Fruit fly (Drosophila melanogaster) whole organism, embryonic: Measurements from ENCODE around the gene CAH3.
A peak's percentile ranks its signal among the peaks of the same experiment; 100 is the strongest.

Experiments used
- Antp ChIP-seq: fragments of 200-800 bp; sonication (Bioruptor generic); optimal IDR thresholded peaks from 3 replicates; lab custom pipeline; 2016; ENCODE audit warnings: missing biosample characterization, missing genetic modification characterization
- BEAF-32 ChIP-seq: fragments of 200-800 bp; sonication (Bioruptor generic); optimal IDR thresholded peaks from 3 replicates; lab custom pipeline; 2017; ENCODE audit warnings: missing biosample characterization, missing genetic modification characterization, mild to moderate bottlenecking, moderate library complexity, missing genetic modification reagents
- Blimp-1 ChIP-seq: fragments of 200-800 bp; sonication (Bioruptor generic); optimal IDR thresholded peaks from 3 replicates; lab custom pipeline; 2018; ENCODE audit warnings: missing biosample characterization, missing genetic modification characterization, mild to moderate bottlenecking, moderate library complexity, missing genetic modification reagents
- CG10366 ChIP-seq: fragments of 200-800 bp; sonication (Bioruptor generic); IDR thresholded peaks from 2 replicates; pipeline ENCODE4 v1.3.6; 2022; ENCODE audit warnings: missing biosample characterization, missing genetic modification characterization
- CG10462 ChIP-seq: fragments of 200-800 bp; sonication (Bioruptor generic); optimal IDR thresholded peaks from 2 replicates; lab custom pipeline; 2016; ENCODE audit warnings: missing biosample characterization, missing genetic modification characterization
- CG11085 ChIP-seq: fragments of 200-800 bp; sonication (Bioruptor generic); IDR thresholded peaks from 2 replicates; pipeline ENCODE4 v1.3.6; 2022; ENCODE audit warnings: missing biosample characterization, missing genetic modification characterization
- CG11398 ChIP-seq: fragments of 200-800 bp; sonication (Bioruptor generic); optimal IDR thresholded peaks from 2 replicates; lab custom pipeline; 2016; ENCODE audit warnings: missing biosample characterization, missing genetic modification characterization
- CG13424 ChIP-seq: fragments of 200-800 bp; sonication (Bioruptor generic); optimal IDR thresholded peaks from 2 replicates; lab custom pipeline; 2019; ENCODE audit warnings: missing biosample characterization, mild to moderate bottlenecking, missing genetic modification characterization, moderate library complexity
- CG14710 ChIP-seq: fragments of 200-800 bp; sonication (Bioruptor generic); optimal IDR thresholded peaks from 3 replicates; lab custom pipeline; 2019; ENCODE audit warnings: missing biosample characterization, mild to moderate bottlenecking, missing genetic modification characterization, moderate library complexity
- CG15601 ChIP-seq: fragments of 200-800 bp; sonication (Bioruptor generic); optimal IDR thresholded peaks from 3 replicates; lab custom pipeline; 2019; ENCODE audit warnings: missing biosample characterization, mild to moderate bottlenecking, missing genetic modification characterization, moderate library complexity
- CG17361 ChIP-seq: fragments of 200-800 bp; sonication (Bioruptor generic); IDR thresholded peaks from 3 replicates; pipeline ENCODE4 v1.3.6; 2022; ENCODE audit warnings: missing biosample characterization, missing genetic modification characterization
- CG1832 ChIP-seq: fragments of 200-800 bp; sonication (Bioruptor generic); optimal IDR thresholded peaks from 2 replicates; lab custom pipeline; 2017; ENCODE audit warnings: missing biosample characterization, mild to moderate bottlenecking, missing genetic modification characterization, inconsistent platforms
- CG18476 ChIP-seq: fragments of 200-800 bp; sonication (Bioruptor generic); optimal IDR thresholded peaks from 2 replicates; lab custom pipeline; 2016; ENCODE audit warnings: missing biosample characterization, mild to moderate bottlenecking, missing genetic modification characterization
- CG2120 ChIP-seq: fragments of 200-800 bp; sonication (Bioruptor generic); optimal IDR thresholded peaks from 3 replicates; lab custom pipeline; 2016; ENCODE audit warnings: missing biosample characterization, missing genetic modification characterization
- CG30403 ChIP-seq: fragments of 200-800 bp; sonication (Bioruptor generic); optimal IDR thresholded peaks from 3 replicates; lab custom pipeline; 2016; ENCODE audit warnings: missing biosample characterization, missing genetic modification characterization
- CG3065 ChIP-seq: fragments of 200-800 bp; sonication (Bioruptor generic); optimal IDR thresholded peaks from 2 replicates; lab custom pipeline; 2016; ENCODE audit warnings: missing biosample characterization, missing genetic modification characterization
- CG32772 ChIP-seq: fragments of 200-800 bp; sonication (Bioruptor generic); IDR thresholded peaks from 2 replicates; pipeline ENCODE4 v1.3.6; 2022; ENCODE audit warnings: missing biosample characterization, missing genetic modification characterization
- CG42726 ChIP-seq: fragments of 200-800 bp; sonication (Bioruptor generic); IDR thresholded peaks from 2 replicates; pipeline ENCODE4 v1.3.6; 2022; ENCODE audit warnings: missing biosample characterization, missing genetic modification characterization; ENCODE audit not compliant: partially characterized antibody
- CG7372 ChIP-seq: fragments of 200-800 bp; sonication (Bioruptor generic); IDR thresholded peaks from 2 replicates; pipeline ENCODE4 v1.3.6; 2022; ENCODE audit warnings: missing biosample characterization, missing genetic modification characterization
- CG7963 ChIP-seq: fragments of 200-800 bp; sonication (Bioruptor generic); IDR thresholded peaks from 3 replicates; pipeline ENCODE4 v1.3.6; 2022; ENCODE audit warnings: missing biosample characterization, missing genetic modification characterization; ENCODE audit not compliant: partially characterized antibody
- CG9876 ChIP-seq: fragments of 200-800 bp; sonication (Bioruptor generic); optimal IDR thresholded peaks from 2 replicates; lab custom pipeline; 2016; ENCODE audit warnings: missing biosample characterization, missing genetic modification characterization
- CHES-1-like ChIP-seq: fragments of 200-800 bp; sonication (Bioruptor generic); optimal IDR thresholded peaks from 2 replicates; lab custom pipeline; 2016; ENCODE audit warnings: missing biosample characterization, missing genetic modification characterization
- CTCF ChIP-seq: fragments of 200-800 bp; sonication (Bioruptor generic); optimal IDR thresholded peaks from 2 replicates; lab custom pipeline; 2017; ENCODE audit warnings: missing biosample characterization, mild to moderate bottlenecking, missing genetic modification characterization, moderate library complexity
- CoRest ChIP-seq: fragments of 200-800 bp; sonication (Bioruptor generic); optimal IDR thresholded peaks from 3 replicates; lab custom pipeline; 2018; ENCODE audit warnings: missing biosample characterization, mild to moderate bottlenecking, missing genetic modification characterization, moderate library complexity
- Deaf1 ChIP-seq: fragments of 200-800 bp; optimal IDR thresholded peaks from 3 replicates; lab custom pipeline; 2019; ENCODE audit warnings: missing biosample characterization, mild to moderate bottlenecking, missing genetic modification characterization, moderate library complexity
- Doc3 ChIP-seq: fragments of 200-800 bp; sonication (Bioruptor generic); IDR thresholded peaks from 3 replicates; pipeline ENCODE4 v1.3.6; 2022; ENCODE audit warnings: missing biosample characterization, missing genetic modification characterization; ENCODE audit not compliant: partially characterized antibody
- ERR ChIP-seq: fragments of 200-800 bp; sonication (Bioruptor generic); optimal IDR thresholded peaks from 2 replicates; lab custom pipeline; 2016; ENCODE audit warnings: missing biosample characterization, missing genetic modification characterization
- Fer3 ChIP-seq: fragments of 200-800 bp; sonication (Bioruptor generic); optimal IDR thresholded peaks from 2 replicates; lab custom pipeline; 2018; ENCODE audit warnings: missing biosample characterization, mild to moderate bottlenecking, missing genetic modification characterization, moderate library complexity
- Med ChIP-seq: fragments of 200-800 bp; sonication (Bioruptor generic); peaks from one replicate; lab custom pipeline; 2016; ENCODE audit warnings: missing biosample characterization, missing genetic modification characterization, mild to moderate bottlenecking, inconsistent platforms, moderate library complexity
- NC2α ChIP-seq: fragments of 200-800 bp; sonication (Bioruptor generic); optimal IDR thresholded peaks from 2 replicates; lab custom pipeline; 2016; ENCODE audit warnings: missing biosample characterization, missing genetic modification characterization
- Nf-YA ChIP-seq: fragments of 200-800 bp; sonication (Bioruptor generic); IDR thresholded peaks from 2 replicates; pipeline ENCODE4 v1.3.6; 2022; ENCODE audit warnings: missing biosample characterization, missing genetic modification characterization
- Rx ChIP-seq: fragments of 200-800 bp; sonication (Bioruptor generic); IDR thresholded peaks from 2 replicates; pipeline ENCODE4 v1.3.6; 2022; ENCODE audit warnings: missing biosample characterization, missing genetic modification characterization
- Six4 ChIP-seq: fragments of 200-800 bp; sonication (Bioruptor generic); optimal IDR thresholded peaks from 2 replicates; lab custom pipeline; 2016; ENCODE audit warnings: missing biosample characterization, missing genetic modification characterization
- Sox100B ChIP-seq: fragments of 200-800 bp; sonication (Bioruptor generic); optimal IDR thresholded peaks from 3 replicates; lab custom pipeline; 2018; ENCODE audit warnings: missing biosample characterization, mild to moderate bottlenecking, missing genetic modification characterization
- Xbp1 ChIP-seq: fragments of 200-800 bp; sonication (Bioruptor generic); optimal IDR thresholded peaks from 3 replicates; lab custom pipeline; 2016; ENCODE audit warnings: missing biosample characterization, mild to moderate bottlenecking, missing genetic modification characterization
- ci ChIP-seq: fragments of 200-800 bp; sonication (Bioruptor generic); IDR thresholded peaks from 3 replicates; pipeline ENCODE4 v1.3.6; 2022; ENCODE audit warnings: missing biosample characterization, missing genetic modification characterization
- dm ChIP-seq: fragments of 200-800 bp; sonication (Bioruptor generic); optimal IDR thresholded peaks from 3 replicates; lab custom pipeline; 2016; ENCODE audit warnings: missing biosample characterization, missing genetic modification characterization
- ems ChIP-seq: fragments of 200-800 bp; sonication (Bioruptor generic); optimal IDR thresholded peaks from 3 replicates; lab custom pipeline; 2016; ENCODE audit warnings: missing biosample characterization, missing genetic modification characterization
- ftz-f1 ChIP-seq: fragments of 200-800 bp; sonication (Bioruptor generic); optimal IDR thresholded peaks from 2 replicates; lab custom pipeline; 2016; ENCODE audit warnings: missing biosample characterization, missing genetic modification characterization
- grau ChIP-seq: fragments of 200-800 bp; optimal IDR thresholded peaks from 3 replicates; lab custom pipeline; 2019; ENCODE audit warnings: missing biosample characterization, mild to moderate bottlenecking, missing genetic modification characterization, moderate library complexity
- ind ChIP-seq: fragments of 200-800 bp; sonication (Bioruptor generic); optimal IDR thresholded peaks from 3 replicates; lab custom pipeline; 2016; ENCODE audit warnings: missing biosample characterization, missing genetic modification characterization
- knrl ChIP-seq: fragments of 200-800 bp; sonication (Bioruptor generic); IDR thresholded peaks from 3 replicates; pipeline ENCODE4 v1.3.6; 2022; ENCODE audit warnings: missing biosample characterization, missing genetic modification characterization; ENCODE audit not compliant: partially characterized antibody
- lola ChIP-seq, 3 experiments: fragments of >200 bp in 2 of 3; fragments of 200-800 bp in 1 of 3; sonication (Bioruptor generic) in 1 of 3; optimal IDR thresholded peaks; 2 replicates each; lab custom pipeline; 2017 to 2019; ENCODE audit warnings: missing biosample characterization in 3 of 3, missing genetic modification characterization in 3 of 3, mild to moderate bottlenecking in 1 of 3, moderate library complexity in 1 of 3
- nom ChIP-seq: fragments of 200-800 bp; sonication (Bioruptor generic); optimal IDR thresholded peaks from 2 replicates; lab custom pipeline; 2017; ENCODE audit warnings: missing biosample characterization, missing genetic modification characterization, mild to moderate bottlenecking, moderate library complexity, missing genetic modification reagents
- pan ChIP-seq, 4 experiments: fragments of >200 bp in 3 of 4; fragments of 200-800 bp in 1 of 4; sonication (Bioruptor generic) in 1 of 4; optimal IDR thresholded peaks in 3 of 4; IDR thresholded peaks in 1 of 4; 2 replicates each; pipeline versions ENCODE4 v1.3.6 to Lab custom; 2017 to 2022; ENCODE audit warnings: missing biosample characterization in 2 of 4, missing genetic modification characterization in 2 of 4, mixed read lengths in 1 of 4
- pros ChIP-seq: fragments of 200-800 bp; sonication (Bioruptor generic); optimal IDR thresholded peaks from 3 replicates; lab custom pipeline; 2019; ENCODE audit warnings: missing biosample characterization, mild to moderate bottlenecking, missing genetic modification characterization, moderate library complexity
- tup ChIP-seq: fragments of 200-800 bp; sonication (Bioruptor generic); optimal IDR thresholded peaks from 2 replicates; lab custom pipeline; 2016; ENCODE audit warnings: missing biosample characterization, mild to moderate bottlenecking, missing genetic modification characterization, moderate library complexity
- wek ChIP-seq: fragments of 200-800 bp; sonication (Bioruptor generic); optimal IDR thresholded peaks from 3 replicates; lab custom pipeline; 2018; ENCODE audit warnings: missing biosample characterization, mild to moderate bottlenecking, missing genetic modification characterization, moderate library complexity
- wor ChIP-seq: fragments of 200-800 bp; sonication (Bioruptor generic); IDR thresholded peaks from 2 replicates; pipeline ENCODE4 v1.3.6; 2022; ENCODE audit warnings: missing biosample characterization, missing genetic modification characterization
- zen ChIP-seq: fragments of 200-800 bp; sonication (Bioruptor generic); optimal IDR thresholded peaks from 3 replicates; lab custom pipeline; 2018; ENCODE audit warnings: missing biosample characterization, mild to moderate bottlenecking, missing genetic modification characterization, moderate library complexity

CAH3 gene

DNA sequence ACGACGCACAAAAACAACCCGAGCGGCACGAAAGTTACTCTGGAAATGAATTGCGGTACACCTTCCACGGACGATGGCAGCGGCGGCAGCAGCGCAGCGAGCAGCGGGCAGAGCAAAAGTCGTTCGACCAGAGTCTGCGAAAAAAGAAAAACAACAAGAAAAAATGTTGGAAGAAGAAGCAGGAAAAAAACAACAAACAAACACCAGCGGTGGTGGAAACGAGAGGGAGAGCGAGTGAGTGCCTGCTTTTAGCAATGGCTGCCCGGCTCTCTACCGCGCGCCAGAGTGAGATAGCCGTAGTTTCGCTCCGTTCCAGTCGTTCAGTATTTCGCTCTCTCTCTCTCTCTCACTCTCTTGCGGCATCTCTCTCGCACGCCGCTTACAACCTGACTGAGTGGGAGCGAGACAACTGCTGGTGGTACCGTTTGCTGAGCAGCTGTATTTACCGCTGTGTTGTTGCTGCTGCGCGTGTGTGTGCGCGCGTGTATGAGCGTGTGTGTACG, 30.4 kb upstream of the CAH3 start, which contains the start of gene oc (continued):
- TF ChIP-seq knrl (GFP tag; lab: Robert Waterston, UW), result peak; percentile 54; the same call in 1 of the 3 replicates
- TF ChIP-seq CTCF (GFP tag; lab: Kevin White, UChicago), result no peak
- TF ChIP-seq tup (GFP tag; lab: Kevin White, UChicago), result no peak
- TF ChIP-seq ind, result no peak
- TF ChIP-seq lola (GFP tag; optimal IDR thresholded peaks at IDR 0.05; lab: Kevin White, UChicago), result peak in 1 of 3 experiments; percentile 7
- TF ChIP-seq BEAF-32 (GFP tag; lab: Kevin White, UChicago), result no peak
- peak; percentile 75 for TF ChIP-seq Deaf1
- TF ChIP-seq CG9876 (GFP tag; lab: Kevin White, UChicago), result no peak
- TF ChIP-seq CG3065 (GFP tag; lab: Kevin White, UChicago), result peak; percentile 6
- TF ChIP-seq CG10366, result no peak
- TF ChIP-seq CG13424 (tag; lab: Kevin White, UChicago), result no peak
- TF ChIP-seq Doc3 (GFP tag; lab: Robert Waterston, UW), result no peak
- no peak for TF ChIP-seq pan (optimal IDR thresholded peaks at IDR 0.05; lab: Kevin White, UChicago)
- no peak for TF ChIP-seq pan (GFP tag; optimal IDR thresholded peaks at IDR 0.05 in 1 of 2, IDR thresholded peaks at IDR 0.05 in 1 of 2)
- no peak for TF ChIP-seq wor (GFP tag; lab: Robert Waterston, UW)
- TF ChIP-seq CG17361, result no peak
- TF ChIP-seq Xbp1, result no peak
- no peak for TF ChIP-seq CG11085 (GFP tag; lab: Robert Waterston, UW)
- no peak for TF ChIP-seq CG2120 (GFP tag; lab: Kevin White, UChicago)
- no peak for TF ChIP-seq CHES-1-like (GFP tag; lab: Kevin White, UChicago)
- TF ChIP-seq dm (GFP tag; lab: Kevin White, UChicago), result no peak
- TF ChIP-seq CG10462 (GFP tag; lab: Kevin White, UChicago), result no peak
- TF ChIP-seq nom (GFP tag; lab: Kevin White, UChicago), result peak; percentile 72
- no peak for TF ChIP-seq CG18476 (GFP tag; lab: Kevin White, UChicago)
- no peak for TF ChIP-seq grau (tag; lab: Kevin White, UChicago)
- TF ChIP-seq CG11398 (GFP tag; lab: Kevin White, UChicago), result no peak
- no peak for TF ChIP-seq Rx (GFP tag; lab: Robert Waterston, UW)
- TF ChIP-seq Fer3, result no peak
- TF ChIP-seq zen, result no peak
- no peak for TF ChIP-seq CG7372 (GFP tag; lab: Robert Waterston, UW)
- TF ChIP-seq Sox100B (GFP tag; lab: Kevin White, UChicago), result no peak
- no peak for TF ChIP-seq Antp (GFP tag; lab: Kevin White, UChicago)
- TF ChIP-seq CG42726, result peak; percentile 66
- TF ChIP-seq CG30403 (GFP tag; lab: Kevin White, UChicago), result no peak
- 0 out of 3 replicates have a peak, but pooled peaks have one; percentile 40 for TF ChIP-seq ci (GFP tag; lab: Robert Waterston, UW)
- no peak for TF ChIP-seq Six4
- TF ChIP-seq Med, result no peak
- peak; percentile 47 for TF ChIP-seq pros (GFP tag; lab: Kevin White, UChicago)
- TF ChIP-seq wek (GFP tag; lab: Kevin White, UChicago), result no peak
- no peak for TF ChIP-seq CG15601
- no peak for TF ChIP-seq ems (GFP tag; lab: Kevin White, UChicago)
- TF ChIP-seq CoRest (tag; lab: Kevin White, UChicago), result peak; percentile 84
- TF ChIP-seq NC2α (GFP tag; lab: Kevin White, UChicago), result peak; percentile 34
- no peak for TF ChIP-seq CG7963 (GFP tag; lab: Robert Waterston, UW)
- peak; percentile 10 for TF ChIP-seq CG14710
- peak; percentile 60; the same call in 1 of the 2 replicates for TF ChIP-seq CG32772
- no peak for TF ChIP-seq Blimp-1 (GFP tag; lab: Kevin White, UChicago)
- no peak for TF ChIP-seq ftz-f1
- peak; percentile 76 for TF ChIP-seq Nf-YA (GFP tag; lab: Robert Waterston, UW)
- peak; percentile 100 for TF ChIP-seq CG1832 (GFP tag; lab: Kevin White, UChicago)
- TF ChIP-seq ERR (GFP tag; lab: Kevin White, UChicago), result peak; percentile 18
